Worm (Caenorhabditis elegans): ENCODE data around the gene nrf-5.

nrf-5 gene

ce11 chrV:13816877-13817276 lies 11.2 kb upstream of the nrf-5 start, which contains the start of gene F55B12.2:
TSS of gene F55B12.2 (minus strand) at chrV:13816977.
- TF ChIP-seq unc-62 (GFP tag; optimal IDR thresholded peaks at IDR 0.05): no peak

DNA sequence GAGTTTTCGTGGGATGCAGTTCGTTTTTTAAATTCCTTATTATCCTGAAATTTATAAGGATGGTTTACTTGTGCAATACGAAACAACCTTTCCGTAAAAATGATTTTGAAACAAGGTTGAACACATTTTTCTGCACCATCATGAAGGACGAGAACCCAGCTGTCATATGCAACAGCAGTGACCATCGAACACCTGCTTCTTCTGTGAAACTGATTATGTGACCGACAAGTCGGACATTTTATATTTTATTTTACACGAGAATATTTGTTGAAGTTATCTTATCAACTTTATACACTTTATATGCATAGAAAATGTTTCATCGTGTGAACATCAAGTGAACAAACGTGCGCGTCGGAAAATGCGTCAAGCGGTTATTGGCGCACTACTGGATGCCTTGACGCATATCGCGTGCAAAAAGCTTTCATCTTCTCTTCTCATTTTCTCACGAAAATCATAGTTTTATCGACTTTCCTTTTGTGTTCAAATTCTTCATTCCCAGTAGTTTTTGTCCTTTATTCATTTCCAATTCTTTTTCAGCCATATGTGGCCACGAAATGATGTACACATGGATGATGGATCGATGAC lies 9.2 kb upstream of the nrf-5 start, which contains the start of gene sel-10:
Gene sel-10 (plus strand): TSS at position 538 of the 585 bp plus-strand sequence.
- no peak for TF ChIP-seq unc-62 (GFP tag; optimal IDR thresholded peaks at IDR 0.05)

ce11 chrV:13822752-13823151 lies 5.3 kb upstream of the nrf-5 start, which contains the start of gene hpo-31:
TSS of gene hpo-31 (plus strand) at chrV:13823052.
- TF ChIP-seq unc-62 (GFP tag; optimal IDR thresholded peaks at IDR 0.05): no peak

- TF ChIP-seq unc-62 (GFP tag; optimal IDR thresholded peaks at IDR 0.05): no peak
These were observed 2.7 kb downstream of the nrf-5 start, which contains the start of gene str-165 for ce11 chrV:13830813-13831212. TSS of gene str-165 (plus strand) at chrV:13831113.

ce11 chrV:13833951-13834350 lies 5.9 kb downstream of the nrf-5 start, which contains the start of gene srx-129:
TSS of gene srx-129 (plus strand) at chrV:13834251.
- no peak for TF ChIP-seq unc-62 (GFP tag; optimal IDR thresholded peaks at IDR 0.05)

ce11 chrV:13837173-13837572 lies 9.1 kb downstream of the nrf-5 start, which contains the start of gene srx-128:
TSS of gene srx-128 (plus strand) at chrV:13837473.
- TF ChIP-seq unc-62 (GFP tag; optimal IDR thresholded peaks at IDR 0.05): no peak

ce11 chrV:13839433-13839832 lies 11.4 kb downstream of the nrf-5 start, which contains the start of gene F55B12.10:
TSS of gene F55B12.10 (plus strand) at chrV:13839733.
- no peak for TF ChIP-seq unc-62 (GFP tag; optimal IDR thresholded peaks at IDR 0.05)

- TF ChIP-seq unc-62 (GFP tag; optimal IDR thresholded peaks at IDR 0.05): no peak
These were observed 12.8 kb downstream of the nrf-5 start, which contains the start of gene srx-17 for ce11 chrV:13840909-13841308. TSS of gene srx-17 (plus strand) at chrV:13841209.

- TF ChIP-seq unc-62 (GFP tag; optimal IDR thresholded peaks at IDR 0.05): no peak
These were observed 15.1 kb downstream of the nrf-5 start, which contains the start of gene srx-130 for ce11 chrV:13843147-13843546. TSS of gene srx-130 (plus strand) at chrV:13843447.

DNA sequence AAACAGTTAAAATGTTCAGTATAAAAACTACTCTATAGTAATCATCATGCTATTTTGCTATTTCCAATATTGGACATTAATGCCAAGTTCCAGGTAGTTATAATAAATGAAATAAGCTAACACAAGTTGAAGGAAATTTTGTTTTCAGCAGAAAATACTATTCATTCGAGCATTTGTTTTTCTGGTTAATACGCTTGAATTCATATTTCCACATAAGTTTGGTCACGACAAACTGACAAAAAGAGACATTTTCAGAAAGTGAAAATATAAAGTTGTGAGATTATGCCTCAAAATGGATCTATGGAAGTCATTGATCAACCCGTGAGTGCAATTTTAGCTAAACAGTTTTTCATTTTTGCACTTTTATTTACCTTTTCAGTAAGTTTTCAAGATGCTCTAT lies 17.1 kb downstream of the nrf-5 start, which contains the start of gene srx-131:
Gene srx-131 (plus strand): TSS at position 301 of the 400 bp plus-strand sequence.
- TF ChIP-seq unc-62 (GFP tag; optimal IDR thresholded peaks at IDR 0.05): no peak

- TF ChIP-seq unc-62 (GFP tag; optimal IDR thresholded peaks at IDR 0.05): no peak
These were observed 20.3 kb downstream of the nrf-5 start, which contains the start of gene srx-133 for ce11 chrV:13848379-13848778. TSS of gene srx-133 (plus strand) at chrV:13848679.

DNA sequence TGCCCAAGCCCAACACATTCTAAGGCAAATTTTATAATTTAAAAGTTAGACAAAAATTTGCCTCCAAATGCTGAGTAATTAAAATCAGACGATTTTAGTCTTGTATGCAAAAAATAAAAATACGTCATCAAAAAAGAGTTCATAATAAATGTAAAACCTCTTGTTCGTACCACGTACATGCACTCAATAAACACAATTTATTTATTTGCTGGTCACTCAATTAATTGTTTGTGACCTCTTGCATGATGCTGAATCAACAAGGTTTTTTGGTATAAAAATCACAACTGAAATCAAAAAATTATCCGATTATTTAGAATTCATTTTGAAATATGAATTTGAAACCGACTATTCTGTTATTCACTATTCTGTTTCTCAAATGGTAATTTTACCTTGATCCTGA lies 22.1 kb downstream of the nrf-5 start, which contains the start of gene hpx-2:
Gene hpx-2 (plus strand): TSS at position 301 of the 400 bp plus-strand sequence.
- no peak for TF ChIP-seq unc-62 (GFP tag; optimal IDR thresholded peaks at IDR 0.05)

ce11 chrV:13854306-13854705 lies 26.2 kb downstream of the nrf-5 start, which contains the start of gene ttr-21:
TSS of gene ttr-21 (minus strand) at chrV:13854405.
- TF ChIP-seq unc-62 (GFP tag; optimal IDR thresholded peaks at IDR 0.05): no peak

- no peak for TF ChIP-seq unc-62 (GFP tag; optimal IDR thresholded peaks at IDR 0.05)
These were observed 28.3 kb downstream of the nrf-5 start, which contains the start of gene srx-134 for ce11 chrV:13856376-13856775. TSS of gene srx-134 (minus strand) at chrV:13856476.

DNA sequence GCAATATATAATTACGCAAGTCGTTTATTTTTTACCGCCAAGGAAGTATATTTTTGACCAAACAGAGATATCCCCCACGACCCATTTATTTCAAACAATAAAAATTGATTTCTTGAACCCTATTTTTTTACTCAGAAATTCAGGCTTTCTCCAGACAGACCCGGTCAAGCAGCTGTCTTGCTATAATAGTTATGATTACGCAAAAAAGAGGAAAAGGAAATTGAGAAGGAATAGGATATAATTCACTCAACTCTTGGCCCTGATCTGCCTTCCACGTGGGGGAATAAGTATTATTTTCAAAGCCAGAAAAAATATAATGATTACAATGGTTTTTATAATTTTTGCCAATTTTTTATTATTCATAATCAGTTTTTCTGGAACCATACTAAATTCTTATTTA lies 29.1 kb downstream of the nrf-5 start, which contains the start of gene srx-136:
Gene srx-136 (plus strand): TSS at position 301 of the 400 bp plus-strand sequence.
- no peak for TF ChIP-seq unc-62 (GFP tag; optimal IDR thresholded peaks at IDR 0.05)

DNA sequence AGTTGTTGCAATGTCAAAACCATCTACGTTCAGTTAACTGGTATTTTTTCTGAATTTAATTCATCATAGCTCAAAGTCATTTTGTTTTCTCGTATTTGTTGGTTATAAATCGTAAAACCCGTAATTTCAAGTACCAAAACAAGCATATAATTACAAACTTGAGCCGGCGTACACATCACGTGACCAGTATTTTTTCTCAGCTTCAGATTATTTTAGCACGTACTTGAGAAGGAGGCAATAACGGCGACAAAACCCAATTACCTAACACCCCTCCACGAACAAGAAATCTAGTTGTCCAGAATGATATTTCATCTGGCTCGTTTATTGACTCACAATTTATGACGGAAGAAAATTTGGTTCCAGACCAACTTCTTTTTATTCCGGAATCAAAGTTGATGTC lies 30.8 kb downstream of the nrf-5 start, which contains the start of gene srx-135:
Gene srx-135 (plus strand): TSS at position 301 of the 400 bp plus-strand sequence.
- no peak for TF ChIP-seq unc-62 (GFP tag; optimal IDR thresholded peaks at IDR 0.05)

DNA sequence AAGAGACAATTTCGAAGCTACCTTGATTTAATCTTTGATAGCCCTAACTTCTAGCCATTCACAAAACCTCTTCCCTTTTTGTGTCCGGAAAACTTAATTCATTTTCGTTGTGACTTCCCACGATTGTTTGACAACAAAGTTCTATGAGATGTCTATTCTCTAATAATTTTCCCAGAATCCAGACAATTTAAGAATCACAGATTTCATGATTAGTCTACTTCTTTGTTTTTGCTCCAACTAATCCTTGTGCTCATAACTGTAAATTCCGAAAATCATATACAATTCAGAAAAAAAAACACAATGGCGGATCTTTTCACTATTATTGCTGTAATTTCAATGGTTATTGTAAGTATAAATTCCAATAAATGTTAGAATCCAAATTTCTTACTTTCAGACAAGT lies 34.4 kb downstream of the nrf-5 start, which contains the start of gene srx-137:
Gene srx-137 (plus strand): TSS at position 301 of the 400 bp plus-strand sequence.
- TF ChIP-seq unc-62 (GFP tag; optimal IDR thresholded peaks at IDR 0.05): no peak
